Worm (Caenorhabditis elegans) whole organism, midembryonic: ENCODE results near the gene W04G3.12.

Experiments
- cog-1 ChIP-seq: sonication (generic microtip); optimal IDR thresholded peaks from 2 replicates; lab custom pipeline; 2016; ENCODE audit warnings: missing genetic modification characterization, missing compliant biosample characterization
- flt-1 ChIP-seq: fragments of 200-800 bp; sonication (Bioruptor generic); IDR thresholded peaks from 2 replicates; pipeline ENCODE4 v1.3.6; 2022; ENCODE audit warnings: missing genetic modification characterization, missing compliant biosample characterization
- klf-2 ChIP-seq: fragments of 200-800 bp; sonication (Bioruptor generic); conservative IDR thresholded peaks from 2 replicates; pipeline ENCODE4 v1.3.6; 2022; ENCODE audit warnings: missing genetic modification reagents, missing genetic modification characterization, missing compliant biosample characterization
- med-1 ChIP-seq: sonication (generic microtip); optimal IDR thresholded peaks from 2 replicates; lab custom pipeline; 2017; ENCODE audit warnings: missing genetic modification characterization, mild to moderate bottlenecking, missing compliant biosample characterization, antibody characterized with exemption, missing genetic modification reagents; ENCODE audit not compliant: insufficient read depth
- tab-1 ChIP-seq: fragments of 200-800 bp; sonication (Bioruptor generic); IDR thresholded peaks from 2 replicates; pipeline ENCODE4 v1.3.6; 2022; ENCODE audit warnings: missing genetic modification characterization, missing compliant biosample characterization
- ztf-29 ChIP-seq: fragments of 200-800 bp; sonication (Bioruptor generic); IDR thresholded peaks from 2 replicates; pipeline ENCODE4 v1.3.6; 2022; ENCODE audit warnings: missing genetic modification reagents, missing genetic modification characterization, missing compliant biosample characterization

DNA sequence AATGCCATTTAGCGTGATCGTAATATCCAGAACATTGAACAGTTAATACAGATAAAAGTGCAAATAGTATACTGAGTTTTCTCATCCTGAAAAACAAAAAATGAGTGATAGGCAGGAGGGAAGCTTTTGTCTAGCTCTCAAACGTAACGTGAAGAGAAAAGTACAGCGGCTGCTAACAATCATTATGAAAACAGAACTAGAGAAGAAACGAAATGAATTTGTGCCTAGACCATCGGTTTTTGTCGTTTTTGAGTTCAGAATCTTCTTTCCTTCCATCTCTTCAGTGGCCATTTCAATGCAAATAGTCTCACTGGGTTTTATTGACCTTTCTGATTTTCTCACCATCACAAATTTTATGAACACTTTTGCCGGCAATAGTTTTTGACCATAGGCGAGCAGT is 8.6 kb upstream of the W04G3.12 start, which contains the start of gene W04G3.7:
- no peak for TF ChIP-seq cog-1 (tag; lab: Kevin White, UChicago)
- TF ChIP-seq flt-1 (GFP tag; lab: Robert Waterston, UW) = no peak
- TF ChIP-seq ztf-29 (GFP tag; lab: Robert Waterston, UW) = no peak
- TF ChIP-seq tab-1 (GFP tag; lab: Robert Waterston, UW) = no peak
- TF ChIP-seq med-1 (GFP tag; lab: Kevin White, UChicago) = no peak
- TF ChIP-seq klf-2 (GFP tag; lab: Robert Waterston, UW) = no peak
